Worm (Caenorhabditis elegans) whole organism, late embryonic: Measurements from ENCODE around the gene gid-7.
A peak's percentile ranks its signal among the peaks of the same experiment; 100 is the strongest.

Experiments used
- K02D7.2 ChIP-seq: sonication (generic microtip); optimal IDR thresholded peaks from 2 replicates; lab custom pipeline; 2017; ENCODE audit warnings: mild to moderate bottlenecking, missing genetic modification characterization, missing compliant biosample characterization
- K09A11.1 ChIP-seq: sonication (generic microtip); optimal IDR thresholded peaks from 2 replicates; lab custom pipeline; 2017; ENCODE audit warnings: antibody characterized with exemption, mild to moderate bottlenecking, missing genetic modification characterization, missing compliant biosample characterization; ENCODE audit not compliant: insufficient read depth
- Y22D7AL.16 ChIP-seq: sonication (generic microtip); optimal IDR thresholded peaks from 2 replicates; lab custom pipeline; 2016; ENCODE audit warnings: missing genetic modification characterization, missing compliant biosample characterization
- ahr-1 ChIP-seq: sonication (generic microtip); optimal IDR thresholded peaks from 2 replicates; lab custom pipeline; 2016; ENCODE audit warnings: missing genetic modification characterization, missing compliant biosample characterization
- ama-1 ChIP-seq: fragments of 150-350 bp; optimal IDR thresholded peaks from 2 replicates; lab custom pipeline; 2014
- ceh-18 ChIP-seq: sonication (generic microtip); optimal IDR thresholded peaks from 2 replicates; lab custom pipeline; 2016; ENCODE audit warnings: missing genetic modification characterization, missing compliant biosample characterization
- ceh-19 ChIP-seq: fragments of 200-800 bp; sonication (Bioruptor generic); optimal IDR thresholded peaks from 2 replicates; lab custom pipeline; 2018; ENCODE audit warnings: mild to moderate bottlenecking, missing genetic modification characterization, missing compliant biosample characterization
- ceh-34 ChIP-seq: sonication (generic microtip); optimal IDR thresholded peaks from 2 replicates; lab custom pipeline; 2016; ENCODE audit warnings: mild to moderate bottlenecking, missing genetic modification characterization, missing compliant biosample characterization
- ceh-48 ChIP-seq: sonication (generic microtip); optimal IDR thresholded peaks from 2 replicates; lab custom pipeline; 2016; ENCODE audit warnings: missing genetic modification characterization, inconsistent platforms, missing compliant biosample characterization
- ceh-9 ChIP-seq: sonication (generic microtip); optimal IDR thresholded peaks from 2 replicates; lab custom pipeline; 2016; ENCODE audit warnings: mild to moderate bottlenecking, missing genetic modification characterization, inconsistent platforms, missing compliant biosample characterization
- dmd-4 ChIP-seq: sonication (generic microtip); optimal IDR thresholded peaks from 2 replicates; lab custom pipeline; 2016; ENCODE audit warnings: borderline replicate concordance, missing genetic modification characterization, missing compliant biosample characterization
- ets-4 ChIP-seq: sonication (generic microtip); optimal IDR thresholded peaks from 2 replicates; lab custom pipeline; 2016; ENCODE audit warnings: missing genetic modification characterization, missing compliant biosample characterization
- eyg-1 ChIP-seq: sonication (generic microtip); optimal IDR thresholded peaks from 2 replicates; lab custom pipeline; 2016; ENCODE audit warnings: missing genotype, missing genetic modification characterization, missing compliant biosample characterization
- gmeb-2 ChIP-seq: sonication (generic microtip); optimal IDR thresholded peaks from 2 replicates; lab custom pipeline; 2016; ENCODE audit warnings: missing genetic modification characterization, inconsistent platforms, missing compliant biosample characterization
- hlh-15 ChIP-seq: sonication (generic microtip); optimal IDR thresholded peaks from 2 replicates; lab custom pipeline; 2016; ENCODE audit warnings: missing genetic modification characterization, missing compliant biosample characterization
- hlh-30 ChIP-seq: sonication (generic microtip); optimal IDR thresholded peaks from 2 replicates; lab custom pipeline; 2017; ENCODE audit warnings: antibody characterized with exemption, missing genetic modification characterization, missing compliant biosample characterization; ENCODE audit not compliant: insufficient read depth
- hlh-6 ChIP-seq: sonication (generic microtip); optimal IDR thresholded peaks from 2 replicates; lab custom pipeline; 2016; ENCODE audit warnings: missing genotype, missing genetic modification characterization, missing compliant biosample characterization
- mec-3 ChIP-seq: sonication (generic microtip); optimal IDR thresholded peaks from 2 replicates; lab custom pipeline; 2016; ENCODE audit warnings: borderline replicate concordance, missing genetic modification characterization, missing compliant biosample characterization
- nfya-1 ChIP-seq: sonication (generic microtip); optimal IDR thresholded peaks from 2 replicates; lab custom pipeline; 2017; ENCODE audit warnings: missing genetic modification characterization, mild to moderate bottlenecking, missing compliant biosample characterization, antibody characterized with exemption, moderate library complexity
- nhr-232 ChIP-seq: sonication (generic microtip); optimal IDR thresholded peaks from 2 replicates; lab custom pipeline; 2016; ENCODE audit warnings: missing genetic modification characterization, missing compliant biosample characterization
- npax-4 ChIP-seq: sonication (generic microtip); optimal IDR thresholded peaks from 2 replicates; lab custom pipeline; 2016; ENCODE audit warnings: missing genetic modification characterization, missing compliant biosample characterization
- pat-9 ChIP-seq: fragments of 200-800 bp; sonication (Bioruptor generic); optimal IDR thresholded peaks from 2 replicates; lab custom pipeline; 2018; ENCODE audit warnings: mild to moderate bottlenecking, missing genetic modification characterization, moderate library complexity, missing compliant biosample characterization
- pax-1 ChIP-seq: fragments of 150-350 bp; optimal IDR thresholded peaks from 2 replicates; lab custom pipeline; 2014; ENCODE audit warnings: missing biosample characterization, missing genetic modification characterization
- pha-2 ChIP-seq: sonication (generic microtip); optimal IDR thresholded peaks from 2 replicates; lab custom pipeline; 2017; ENCODE audit warnings: mild to moderate bottlenecking, missing genetic modification characterization, missing compliant biosample characterization
- pha-4 ChIP-seq: fragments of 150-350 bp; optimal IDR thresholded peaks from 2 replicates; lab custom pipeline; 2018; ENCODE audit warnings: missing biosample characterization, missing genetic modification reagents, missing genetic modification characterization
- pqm-1 ChIP-seq: sonication (generic microtip); optimal IDR thresholded peaks from 2 replicates; lab custom pipeline; 2016; ENCODE audit warnings: missing genetic modification characterization, missing compliant biosample characterization
- pros-1 ChIP-seq: fragments of 150-350 bp; optimal IDR thresholded peaks from 2 replicates; lab custom pipeline; 2014; ENCODE audit warnings: missing biosample characterization, missing genetic modification reagents, missing genetic modification characterization
- rnt-1 ChIP-seq: sonication (generic microtip); optimal IDR thresholded peaks from 2 replicates; lab custom pipeline; 2016; ENCODE audit warnings: missing genetic modification characterization, missing compliant biosample characterization
- sdc-2 ChIP-seq: sonication (generic microtip); optimal IDR thresholded peaks from 2 replicates; lab custom pipeline; 2016; ENCODE audit warnings: missing genotype, missing genetic modification characterization, missing compliant biosample characterization
- sox-2 ChIP-seq: fragments of 200-800 bp; sonication (Bioruptor generic); IDR thresholded peaks from 2 replicates; pipeline ENCODE4 v1.3.6; 2022; ENCODE audit warnings: missing genetic modification reagents, missing genetic modification characterization, missing compliant biosample characterization
- sox-4 ChIP-seq: sonication (generic microtip); optimal IDR thresholded peaks from 2 replicates; lab custom pipeline; 2017; ENCODE audit warnings: mild to moderate bottlenecking, missing genetic modification characterization, inconsistent platforms, missing compliant biosample characterization
- tbx-7 ChIP-seq: sonication (generic microtip); optimal IDR thresholded peaks from 2 replicates; lab custom pipeline; 2016; ENCODE audit warnings: missing genotype, missing genetic modification characterization, missing compliant biosample characterization
- unc-42 ChIP-seq: sonication (generic microtip); optimal IDR thresholded peaks from 2 replicates; lab custom pipeline; 2016; ENCODE audit warnings: missing genotype, missing genetic modification characterization, missing compliant biosample characterization
- unc-86 ChIP-seq: sonication (generic microtip); optimal IDR thresholded peaks from 2 replicates; lab custom pipeline; 2016; ENCODE audit warnings: missing genetic modification characterization, missing compliant biosample characterization
- ztf-16 ChIP-seq: sonication (generic microtip); optimal IDR thresholded peaks from 2 replicates; lab custom pipeline; 2017; ENCODE audit warnings: missing genetic modification characterization, missing compliant biosample characterization

Gene gid-7

ce11 chrV:3714750-3715149, 42.1 kb downstream of the gid-7 start:
- TF ChIP-seq sdc-2 (tag; lab: Kevin White, UChicago) (no peak), pha-4 (tag; lab: Kevin White, UChicago) (no peak)

DNA sequence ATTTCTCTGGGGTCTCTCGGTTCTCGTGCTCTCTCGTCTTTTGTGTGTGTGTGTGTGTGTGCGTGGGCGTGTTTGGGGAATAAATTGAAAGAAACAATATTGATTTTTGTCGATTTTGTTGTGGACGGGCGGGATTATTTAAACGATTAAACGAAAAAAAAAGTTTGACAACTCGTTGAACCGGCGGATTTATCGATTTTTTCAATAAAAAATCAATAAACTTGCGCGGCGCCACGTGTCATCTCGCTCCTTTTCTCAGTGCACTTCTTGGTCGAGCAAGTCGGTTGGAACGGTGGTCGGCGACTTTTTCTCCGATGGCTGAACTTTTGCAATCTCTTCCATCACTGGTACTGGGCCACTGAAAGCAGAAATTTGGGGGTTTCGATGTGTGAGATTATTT, 43.9 kb downstream of the gid-7 start:
- TF ChIP-seq ceh-34 (no peak), ceh-48 (tag; lab: Kevin White, UChicago) (peak; percentile 31)

- TF ChIP-seq ahr-1, result no peak
- TF ChIP-seq ets-4, result no peak
- no peak for TF ChIP-seq pha-2
- no peak for TF ChIP-seq mec-3
- no peak for TF ChIP-seq eyg-1 (tag; lab: Kevin White, UChicago)
- no peak for TF ChIP-seq K02D7.2 (tag; lab: Kevin White, UChicago)
- no peak for TF ChIP-seq unc-42 (tag; lab: Kevin White, UChicago)
- no peak for TF ChIP-seq unc-86 (tag; lab: Kevin White, UChicago)
- TF ChIP-seq ceh-9, result no peak
- no peak for TF ChIP-seq Y22D7AL.16 (tag; lab: Kevin White, UChicago)
- TF ChIP-seq dmd-4, result no peak
- no peak for TF ChIP-seq npax-4 (tag; lab: Kevin White, UChicago)
- no peak for TF ChIP-seq nhr-232 (tag; lab: Kevin White, UChicago)
- no peak for TF ChIP-seq hlh-6 (tag; lab: Kevin White, UChicago)
- no peak for TF ChIP-seq K09A11.1 (tag; lab: Kevin White, UChicago)
- no peak for TF ChIP-seq pqm-1 (tag; lab: Kevin White, UChicago)
- no peak for TF ChIP-seq ceh-18 (tag; lab: Kevin White, UChicago)
- no peak for TF ChIP-seq pros-1 (tag; lab: Kevin White, UChicago)
- TF ChIP-seq hlh-30, result no peak
Measured at ce11 chrV:3712192-3712591, 44.7 kb downstream of the gid-7 start.

DNA sequence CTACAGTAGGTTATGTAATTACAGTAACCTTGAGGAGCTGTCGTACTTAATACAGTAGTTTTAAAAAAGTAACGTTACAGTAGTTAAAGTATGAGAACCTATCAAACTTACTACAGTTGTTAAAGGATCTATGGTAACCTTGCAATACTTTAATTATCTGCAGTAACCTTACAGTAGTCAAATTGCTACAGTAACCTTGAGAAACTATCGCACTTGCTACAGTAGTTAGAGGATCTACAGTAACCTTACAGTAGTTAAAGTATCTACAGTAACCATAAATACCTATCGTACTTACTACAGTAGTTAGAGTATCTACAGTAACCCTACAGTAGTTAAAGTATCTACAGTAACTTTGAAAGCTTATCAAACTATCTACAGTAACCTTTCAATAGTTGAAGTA, 45.3 kb downstream of the gid-7 start:
- no peak for TF ChIP-seq sox-4 (tag; lab: Kevin White, UChicago)
- TF ChIP-seq mec-3, result no peak
- no peak for TF ChIP-seq pat-9
- no peak for TF ChIP-seq ceh-19 (GFP tag; lab: Kevin White, UChicago)
- TF ChIP-seq hlh-15 (tag; lab: Kevin White, UChicago), result no peak
- TF ChIP-seq rnt-1 (tag; lab: Kevin White, UChicago), result no peak
- TF ChIP-seq ceh-18 (tag; lab: Kevin White, UChicago), result no peak
- no peak for TF ChIP-seq tbx-7 (tag; lab: Kevin White, UChicago)
- no peak for TF ChIP-seq ama-1 (lab: Kevin White, UChicago)
- no peak for TF ChIP-seq hlh-6 (tag; lab: Kevin White, UChicago)
- TF ChIP-seq, all 69 proteins: peak for 0

ce11 chrV:3707560-3707959, 49.3 kb downstream of the gid-7 start:
- peak; percentile 87 for TF ChIP-seq nfya-1 (tag; lab: Kevin White, UChicago)
- TF ChIP-seq, all 69 proteins: peak for 1; not testable (repeated sequence) for 68

DNA sequence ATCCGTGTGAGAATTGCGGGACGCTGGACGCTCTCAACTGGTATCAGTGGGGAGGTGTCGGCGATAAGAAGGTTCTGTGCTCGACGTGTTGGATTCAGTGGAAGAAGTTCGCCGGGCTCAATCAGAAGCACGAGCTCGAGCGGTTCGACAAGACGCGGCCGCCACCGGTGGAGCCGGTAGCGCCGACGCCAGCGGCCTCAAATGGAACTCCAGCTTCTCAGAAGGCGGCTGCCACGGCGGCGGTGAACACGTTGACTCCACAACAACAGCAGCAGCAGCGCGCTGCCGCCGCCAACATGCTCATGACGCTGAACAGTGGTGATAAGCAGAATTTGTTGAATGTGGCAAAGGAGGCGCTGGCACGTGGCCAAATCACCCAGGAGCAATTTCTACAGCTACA, 50.0 kb downstream of the gid-7 start:
- TF ChIP-seq pax-1 (tag; lab: Kevin White, UChicago), result no peak
- no peak for TF ChIP-seq sox-2 (GFP tag; lab: Robert Waterston, UW)
- no peak for TF ChIP-seq dmd-4
- TF ChIP-seq pros-1 (tag; lab: Kevin White, UChicago), result no peak
- TF ChIP-seq K09A11.1 (tag; lab: Kevin White, UChicago), result no peak
- TF ChIP-seq rnt-1 (tag; lab: Kevin White, UChicago), result no peak
- TF ChIP-seq ztf-16 (tag; lab: Kevin White, UChicago), result no peak
- no peak for TF ChIP-seq gmeb-2 (tag; lab: Kevin White, UChicago)
